Worm (Caenorhabditis elegans) whole organism, early embryonic: Measurements from ENCODE around the gene nra-3.

Experiments used
- B0310.2 ChIP-seq: sonication (generic microtip); optimal IDR thresholded peaks from 2 replicates; lab custom pipeline; 2016; ENCODE audit warnings: mild to moderate bottlenecking, missing genetic modification characterization, missing compliant biosample characterization
- ama-1 ChIP-seq: fragments of 150-350 bp; optimal IDR thresholded peaks from 2 replicates; lab custom pipeline; 2014
- flt-1 ChIP-seq: fragments of 200-800 bp; sonication (Bioruptor generic); IDR thresholded peaks from 2 replicates; pipeline ENCODE4 v1.3.6; 2022; ENCODE audit warnings: missing genetic modification characterization, missing compliant biosample characterization
- sea-1 ChIP-seq: fragments of 200-800 bp; sonication (Bioruptor generic); conservative IDR thresholded peaks from 2 replicates; pipeline ENCODE4 v1.3.6; 2022; ENCODE audit warnings: missing genetic modification characterization, missing compliant biosample characterization
- tra-4 ChIP-seq: sonication (generic microtip); optimal IDR thresholded peaks from 2 replicates; lab custom pipeline; 2017; ENCODE audit warnings: missing genetic modification characterization, missing compliant biosample characterization

ce11 chrX:9882112-9882511 is 49.1 kb downstream of the nra-3 start, which contains the start of gene glo-1:
- TF ChIP-seq ama-1 (lab: Kevin White, UChicago) = no peak
- no peak for TF ChIP-seq tra-4
- TF ChIP-seq sea-1 (GFP tag; lab: Robert Waterston, UW) = no peak
- TF ChIP-seq B0310.2 (tag; lab: Kevin White, UChicago) = no peak
- no peak for TF ChIP-seq flt-1 (GFP tag; lab: Robert Waterston, UW)
